Worm (Caenorhabditis elegans) whole organism, midembryonic: Measurements from ENCODE around the gene mip-1.

Source experiments
- T22C8.4 ChIP-seq: fragments of 200-800 bp; sonication (Bioruptor generic); IDR thresholded peaks from 2 replicates; pipeline ENCODE4 v1.3.6; 2022; ENCODE audit warnings: missing genetic modification characterization, missing compliant biosample characterization
- cog-1 ChIP-seq: sonication (generic microtip); optimal IDR thresholded peaks from 2 replicates; lab custom pipeline; 2016; ENCODE audit warnings: missing genetic modification characterization, missing compliant biosample characterization
- flt-1 ChIP-seq: fragments of 200-800 bp; sonication (Bioruptor generic); IDR thresholded peaks from 2 replicates; pipeline ENCODE4 v1.3.6; 2022; ENCODE audit warnings: missing genetic modification characterization, missing compliant biosample characterization
- klf-2 ChIP-seq: fragments of 200-800 bp; sonication (Bioruptor generic); conservative IDR thresholded peaks from 2 replicates; pipeline ENCODE4 v1.3.6; 2022; ENCODE audit warnings: missing genetic modification reagents, missing genetic modification characterization, missing compliant biosample characterization
- med-1 ChIP-seq: sonication (generic microtip); optimal IDR thresholded peaks from 2 replicates; lab custom pipeline; 2017; ENCODE audit warnings: missing genetic modification characterization, mild to moderate bottlenecking, missing compliant biosample characterization, antibody characterized with exemption, missing genetic modification reagents; ENCODE audit not compliant: insufficient read depth
- ref-1 ChIP-seq: fragments of 200-800 bp; sonication (Bioruptor generic); conservative IDR thresholded peaks from 2 replicates; pipeline ENCODE4 v1.3.6; 2022; ENCODE audit warnings: missing genetic modification reagents, missing genetic modification characterization, missing compliant biosample characterization
- tab-1 ChIP-seq: fragments of 200-800 bp; sonication (Bioruptor generic); IDR thresholded peaks from 2 replicates; pipeline ENCODE4 v1.3.6; 2022; ENCODE audit warnings: missing genetic modification characterization, missing compliant biosample characterization
- ztf-23 ChIP-seq: fragments of 200-800 bp; sonication (Bioruptor generic); IDR thresholded peaks from 2 replicates; pipeline ENCODE4 v1.3.6; 2022; ENCODE audit warnings: missing genetic modification reagents, missing genetic modification characterization, missing compliant biosample characterization
- ztf-29 ChIP-seq: fragments of 200-800 bp; sonication (Bioruptor generic); IDR thresholded peaks from 2 replicates; pipeline ENCODE4 v1.3.6; 2022; ENCODE audit warnings: missing genetic modification reagents, missing genetic modification characterization, missing compliant biosample characterization

- TF ChIP-seq ztf-23 (GFP tag; lab: Robert Waterston, UW) (no peak), med-1 (no peak), tab-1 (no peak), ztf-29 (no peak), flt-1 (GFP tag; lab: Robert Waterston, UW) (no peak), T22C8.4 (GFP tag; lab: Robert Waterston, UW) (no peak), ref-1 (GFP tag; lab: Robert Waterston, UW) (no peak), cog-1 (no peak), klf-2 (GFP tag; lab: Robert Waterston, UW) (no peak)
Measured at ce11 chrIII:4809526-4810153, 16.8 kb downstream of the mip-1 start, which contains the start of gene pal-1.
